Worm (Caenorhabditis elegans) whole organism, late embryonic: Measurements from ENCODE around the gene srh-240.

Experiments used
- F13H6.1 ChIP-seq: sonication (generic microtip); optimal IDR thresholded peaks from 2 replicates; lab custom pipeline; 2016; ENCODE audit warnings: missing genetic modification characterization, missing compliant biosample characterization
- K02D7.2 ChIP-seq: sonication (generic microtip); optimal IDR thresholded peaks from 2 replicates; lab custom pipeline; 2017; ENCODE audit warnings: mild to moderate bottlenecking, missing genetic modification characterization, missing compliant biosample characterization
- T23F11.4 ChIP-seq: fragments of 200-800 bp; sonication (Bioruptor generic); optimal IDR thresholded peaks from 2 replicates; lab custom pipeline; 2018; ENCODE audit warnings: mild to moderate bottlenecking, missing genetic modification characterization, missing compliant biosample characterization
- ahr-1 ChIP-seq: sonication (generic microtip); optimal IDR thresholded peaks from 2 replicates; lab custom pipeline; 2016; ENCODE audit warnings: missing genetic modification characterization, missing compliant biosample characterization
- ama-1 ChIP-seq: fragments of 150-350 bp; optimal IDR thresholded peaks from 2 replicates; lab custom pipeline; 2014
- ceh-18 ChIP-seq: sonication (generic microtip); optimal IDR thresholded peaks from 2 replicates; lab custom pipeline; 2016; ENCODE audit warnings: missing genetic modification characterization, missing compliant biosample characterization
- ceh-19 ChIP-seq: fragments of 200-800 bp; sonication (Bioruptor generic); optimal IDR thresholded peaks from 2 replicates; lab custom pipeline; 2018; ENCODE audit warnings: mild to moderate bottlenecking, missing genetic modification characterization, missing compliant biosample characterization
- ceh-2 ChIP-seq: sonication (generic microtip); optimal IDR thresholded peaks from 2 replicates; lab custom pipeline; 2016; ENCODE audit warnings: missing genotype, missing genetic modification characterization, missing compliant biosample characterization
- ceh-24 ChIP-seq: sonication (generic microtip); optimal IDR thresholded peaks from 2 replicates; lab custom pipeline; 2016; ENCODE audit warnings: mild to moderate bottlenecking, missing genetic modification characterization, missing compliant biosample characterization
- ceh-30 ChIP-seq: fragments of 150-350 bp; optimal IDR thresholded peaks from 2 replicates; lab custom pipeline; 2014; ENCODE audit warnings: missing biosample characterization, missing genetic modification characterization
- ceh-34 ChIP-seq: sonication (generic microtip); optimal IDR thresholded peaks from 2 replicates; lab custom pipeline; 2016; ENCODE audit warnings: mild to moderate bottlenecking, missing genetic modification characterization, missing compliant biosample characterization
- ceh-45 ChIP-seq: fragments of 200-800 bp; sonication (Bioruptor generic); IDR thresholded peaks from 2 replicates; pipeline ENCODE4 v1.3.6; 2022; ENCODE audit warnings: missing genetic modification reagents, missing genetic modification characterization, missing compliant biosample characterization
- ceh-6 ChIP-seq: fragments of 200-800 bp; sonication (Bioruptor generic); optimal IDR thresholded peaks from 2 replicates; lab custom pipeline; 2018; ENCODE audit warnings: mild to moderate bottlenecking, missing genetic modification characterization, missing compliant biosample characterization
- che-1 ChIP-seq: sonication (generic microtip); optimal IDR thresholded peaks from 2 replicates; lab custom pipeline; 2016; ENCODE audit warnings: mild to moderate bottlenecking, missing genetic modification characterization, missing compliant biosample characterization
- dmd-4 ChIP-seq: sonication (generic microtip); optimal IDR thresholded peaks from 2 replicates; lab custom pipeline; 2016; ENCODE audit warnings: borderline replicate concordance, missing genetic modification characterization, missing compliant biosample characterization
- dve-1 ChIP-seq: sonication (generic microtip); optimal IDR thresholded peaks from 2 replicates; lab custom pipeline; 2017; ENCODE audit warnings: antibody characterized with exemption, mild to moderate bottlenecking, missing genetic modification characterization, missing compliant biosample characterization
- elt-2 ChIP-seq: sonication (generic microtip); optimal IDR thresholded peaks from 2 replicates; lab custom pipeline; 2016; ENCODE audit warnings: missing genetic modification reagents, missing genetic modification characterization, missing compliant biosample characterization
- elt-4 ChIP-seq: sonication (generic microtip); optimal IDR thresholded peaks from 2 replicates; lab custom pipeline; 2016; ENCODE audit warnings: missing genetic modification characterization, missing compliant biosample characterization
- ets-4 ChIP-seq: sonication (generic microtip); optimal IDR thresholded peaks from 2 replicates; lab custom pipeline; 2016; ENCODE audit warnings: missing genetic modification characterization, missing compliant biosample characterization
- fkh-10 ChIP-seq: fragments of 150-350 bp; optimal IDR thresholded peaks from 2 replicates; lab custom pipeline; 2014; ENCODE audit warnings: missing biosample characterization, missing genetic modification reagents, missing genetic modification characterization
- fkh-6 ChIP-seq: sonication (generic microtip); optimal IDR thresholded peaks from 2 replicates; lab custom pipeline; 2016; ENCODE audit warnings: missing genetic modification characterization, missing compliant biosample characterization
- hlh-13 ChIP-seq: fragments of 200-800 bp; sonication (Bioruptor generic); optimal IDR thresholded peaks from 2 replicates; lab custom pipeline; 2018; ENCODE audit warnings: mild to moderate bottlenecking, missing genetic modification characterization, missing compliant biosample characterization
- hlh-30 ChIP-seq: sonication (generic microtip); optimal IDR thresholded peaks from 2 replicates; lab custom pipeline; 2017; ENCODE audit warnings: antibody characterized with exemption, missing genetic modification characterization, missing compliant biosample characterization; ENCODE audit not compliant: insufficient read depth
- hlh-6 ChIP-seq: sonication (generic microtip); optimal IDR thresholded peaks from 2 replicates; lab custom pipeline; 2016; ENCODE audit warnings: missing genotype, missing genetic modification characterization, missing compliant biosample characterization
- hlh-8 ChIP-seq: sonication (generic microtip); optimal IDR thresholded peaks from 2 replicates; lab custom pipeline; 2016; ENCODE audit warnings: missing genotype, missing genetic modification characterization, missing compliant biosample characterization
- madf-2 ChIP-seq: sonication (generic microtip); optimal IDR thresholded peaks from 2 replicates; lab custom pipeline; 2017; ENCODE audit warnings: missing genetic modification characterization, missing compliant biosample characterization
- nfya-1 ChIP-seq: sonication (generic microtip); optimal IDR thresholded peaks from 2 replicates; lab custom pipeline; 2017; ENCODE audit warnings: missing genetic modification characterization, mild to moderate bottlenecking, missing compliant biosample characterization, antibody characterized with exemption, moderate library complexity
- nhr-11 ChIP-seq: fragments of 150-350 bp; optimal IDR thresholded peaks from 2 replicates; lab custom pipeline; 2014; ENCODE audit warnings: missing biosample characterization, missing genetic modification characterization
- nhr-232 ChIP-seq: sonication (generic microtip); optimal IDR thresholded peaks from 2 replicates; lab custom pipeline; 2016; ENCODE audit warnings: missing genetic modification characterization, missing compliant biosample characterization
- npax-4 ChIP-seq: sonication (generic microtip); optimal IDR thresholded peaks from 2 replicates; lab custom pipeline; 2016; ENCODE audit warnings: missing genetic modification characterization, missing compliant biosample characterization
- odd-2 ChIP-seq: sonication (generic microtip); optimal IDR thresholded peaks from 2 replicates; lab custom pipeline; 2017; ENCODE audit warnings: antibody characterized with exemption, mild to moderate bottlenecking, missing genetic modification characterization, missing compliant biosample characterization
- pag-3 ChIP-seq: sonication (generic microtip); optimal IDR thresholded peaks from 2 replicates; lab custom pipeline; 2016; ENCODE audit warnings: missing compliant biosample characterization, missing genetic modification characterization, borderline replicate concordance
- pha-4 ChIP-seq: fragments of 150-350 bp; optimal IDR thresholded peaks from 2 replicates; lab custom pipeline; 2018; ENCODE audit warnings: missing biosample characterization, missing genetic modification reagents, missing genetic modification characterization
- pqm-1 ChIP-seq: sonication (generic microtip); optimal IDR thresholded peaks from 2 replicates; lab custom pipeline; 2016; ENCODE audit warnings: missing genetic modification characterization, missing compliant biosample characterization
- pros-1 ChIP-seq: fragments of 150-350 bp; optimal IDR thresholded peaks from 2 replicates; lab custom pipeline; 2014; ENCODE audit warnings: missing biosample characterization, missing genetic modification reagents, missing genetic modification characterization
- ref-2 ChIP-seq: sonication (generic microtip); optimal IDR thresholded peaks from 2 replicates; lab custom pipeline; 2016; ENCODE audit warnings: missing genetic modification characterization, missing compliant biosample characterization
- sox-2 ChIP-seq: fragments of 200-800 bp; sonication (Bioruptor generic); IDR thresholded peaks from 2 replicates; pipeline ENCODE4 v1.3.6; 2022; ENCODE audit warnings: missing genetic modification reagents, missing genetic modification characterization, missing compliant biosample characterization
- sox-4 ChIP-seq: sonication (generic microtip); optimal IDR thresholded peaks from 2 replicates; lab custom pipeline; 2017; ENCODE audit warnings: mild to moderate bottlenecking, missing genetic modification characterization, inconsistent platforms, missing compliant biosample characterization
- syd-9 ChIP-seq: sonication (generic microtip); optimal IDR thresholded peaks from 2 replicates; lab custom pipeline; 2016; ENCODE audit warnings: mild to moderate bottlenecking, missing genetic modification characterization, moderate library complexity, missing compliant biosample characterization
- tbx-2 ChIP-seq: sonication (generic microtip); optimal IDR thresholded peaks from 2 replicates; lab custom pipeline; 2016; ENCODE audit warnings: missing genetic modification characterization, missing compliant biosample characterization
- ttx-3 ChIP-seq: sonication (generic microtip); optimal IDR thresholded peaks from 2 replicates; lab custom pipeline; 2016; ENCODE audit warnings: missing genetic modification reagents, missing genetic modification characterization, missing compliant biosample characterization
- zip-5 ChIP-seq: sonication (generic microtip); optimal IDR thresholded peaks from 2 replicates; lab custom pipeline; 2016; ENCODE audit warnings: missing genetic modification characterization, missing compliant biosample characterization
- ztf-16 ChIP-seq: sonication (generic microtip); optimal IDR thresholded peaks from 2 replicates; lab custom pipeline; 2017; ENCODE audit warnings: missing genetic modification characterization, missing compliant biosample characterization

srh-240 gene

DNA sequence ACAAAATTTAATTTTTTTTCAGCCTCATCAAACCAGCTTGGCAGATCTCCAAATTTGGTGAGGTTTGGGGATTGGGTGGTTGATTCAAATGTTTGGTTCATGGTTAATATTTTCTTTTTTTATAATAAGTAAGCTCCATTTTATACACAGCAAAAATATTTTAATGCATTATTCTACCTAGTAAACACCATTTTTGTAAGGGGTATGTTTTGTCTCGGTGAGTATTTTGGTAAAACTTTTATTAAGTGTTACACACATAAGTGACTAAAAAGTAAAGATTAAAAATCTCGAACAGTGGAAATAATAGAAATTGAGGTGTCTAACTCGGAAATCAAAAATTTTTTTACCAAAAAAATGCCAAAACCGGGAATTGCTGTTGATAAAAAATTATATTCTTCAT, 23.7 kb downstream of the srh-240 start, which contains the start of gene srw-4:
Gene srw-4, minus strand, starts transcription at position 101 of the 400 bp plus-strand sequence.
- TF ChIP-seq nhr-232 (tag; lab: Kevin White, UChicago) (no peak), K02D7.2 (tag; lab: Kevin White, UChicago) (no peak), fkh-10 (no peak), ceh-34 (tag; lab: Kevin White, UChicago) (no peak), ceh-6 (GFP tag; lab: Kevin White, UChicago) (no peak), zip-5 (tag; lab: Kevin White, UChicago) (no peak), sox-4 (tag; lab: Kevin White, UChicago) (no peak), ceh-19 (no peak), ama-1 (no peak)

DNA sequence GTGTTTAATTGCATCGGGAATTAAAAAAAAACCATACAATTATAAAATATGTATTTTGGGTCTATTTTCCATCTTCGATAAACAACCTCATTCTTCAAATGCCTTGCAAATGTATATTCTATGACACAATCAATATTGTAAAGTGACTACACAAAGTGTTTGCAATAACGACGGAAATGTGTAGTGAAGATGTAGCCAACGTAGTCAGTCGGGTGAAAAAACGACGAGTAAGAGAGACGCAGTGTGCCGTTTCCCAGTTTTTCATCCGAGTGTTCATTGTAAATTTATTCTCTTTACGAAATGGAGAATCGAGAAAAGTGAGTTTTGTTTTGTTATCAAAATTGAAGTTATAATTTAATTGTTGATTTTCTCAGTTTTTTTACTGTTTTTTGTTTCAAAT, 26.9 kb downstream of the srh-240 start, which contains the start of gene F37B4.15:
Gene F37B4.15, plus strand, starts transcription at position 301 of the 400 bp plus-strand sequence.
- TF ChIP-seq pros-1 (tag; lab: Kevin White, UChicago) (no peak), nhr-232 (tag; lab: Kevin White, UChicago) (no peak), npax-4 (no peak), pha-4 (no peak), ceh-45 (GFP tag; lab: Robert Waterston, UW) (no peak), che-1 (no peak), ceh-2 (tag; lab: Kevin White, UChicago) (no peak), ceh-30 (tag; lab: Kevin White, UChicago) (no peak), hlh-8 (tag; lab: Kevin White, UChicago) (no peak), ceh-6 (GFP tag; lab: Kevin White, UChicago) (no peak), syd-9 (no peak), hlh-13 (GFP tag; lab: Kevin White, UChicago) (no peak), K02D7.2 (tag; lab: Kevin White, UChicago) (no peak), pag-3 (tag; lab: Kevin White, UChicago) (no peak), elt-2 (no peak), ref-2 (tag; lab: Kevin White, UChicago) (no peak), odd-2 (no peak)

DNA sequence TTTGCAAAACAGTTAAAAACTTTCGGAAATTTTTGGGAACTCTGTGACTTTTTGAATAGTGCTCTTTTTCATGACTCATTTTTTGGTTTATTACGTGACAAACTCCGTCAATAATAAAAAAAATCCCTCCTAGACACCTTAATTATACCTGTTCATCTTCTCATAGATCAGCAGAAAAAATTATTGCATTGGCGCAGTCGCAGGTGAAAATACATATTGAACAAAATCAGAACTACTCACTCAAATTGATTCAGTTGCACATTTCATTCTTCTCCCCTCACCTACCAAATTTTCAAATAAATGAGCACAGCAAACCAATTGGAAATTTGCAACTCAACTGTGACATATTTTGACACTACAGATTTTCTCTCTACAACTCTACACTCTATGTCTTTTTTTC, 28.0 kb downstream of the srh-240 start, which contains the start of gene srh-127:
Gene srh-127, plus strand, starts transcription at position 301 of the 400 bp plus-strand sequence.
- TF ChIP-seq dve-1 (tag; lab: Kevin White, UChicago) (no peak), elt-2 (no peak), T23F11.4 (no peak), sox-2 (no peak), pha-4 (no peak), hlh-30 (tag; lab: Kevin White, UChicago) (no peak), zip-5 (tag; lab: Kevin White, UChicago) (no peak), ceh-24 (tag; lab: Kevin White, UChicago) (no peak), pqm-1 (tag; lab: Kevin White, UChicago) (no peak), ets-4 (tag; lab: Kevin White, UChicago) (no peak), dmd-4 (tag; lab: Kevin White, UChicago) (no peak), ceh-18 (tag; lab: Kevin White, UChicago) (no peak), tbx-2 (tag; lab: Kevin White, UChicago) (no peak), pag-3 (tag; lab: Kevin White, UChicago) (no peak)

DNA sequence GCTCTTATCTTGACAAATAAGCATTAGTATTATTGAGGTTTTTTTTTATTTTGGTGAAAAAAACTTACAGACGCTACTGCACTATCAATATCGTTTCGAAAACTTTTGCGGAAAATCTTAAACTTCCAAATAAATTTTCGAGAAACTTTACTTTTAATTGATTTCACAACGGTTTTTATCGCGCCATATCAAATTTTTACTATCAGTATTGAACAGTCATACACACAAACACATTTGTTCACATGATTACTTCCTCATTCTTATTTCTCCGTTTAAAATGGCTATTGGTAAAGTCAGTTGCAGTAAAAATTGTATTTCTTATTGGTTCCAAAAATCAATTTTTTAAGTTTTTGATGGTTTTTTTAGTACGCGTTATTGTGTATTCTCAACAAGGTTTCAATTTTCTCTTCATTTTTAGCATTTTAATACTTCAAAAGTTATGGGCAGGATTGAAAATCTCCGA, 31.2 kb downstream of the srh-240 start, which contains the start of gene pals-32:
Gene pals-32, plus strand, starts transcription at position 413 of the 463 bp plus-strand sequence.
- TF ChIP-seq nfya-1: no peak
- TF ChIP-seq pros-1 (tag; lab: Kevin White, UChicago): no peak
- no peak for TF ChIP-seq elt-2
- TF ChIP-seq ama-1: no peak
- no peak for TF ChIP-seq F13H6.1
- no peak for TF ChIP-seq fkh-6 (tag; lab: Kevin White, UChicago)
- no peak for TF ChIP-seq tbx-2 (tag; lab: Kevin White, UChicago)
- TF ChIP-seq nhr-11 (tag; lab: Kevin White, UChicago): no peak
- TF ChIP-seq ztf-16 (tag; lab: Kevin White, UChicago): no peak
- TF ChIP-seq hlh-8 (tag; lab: Kevin White, UChicago): no peak
- no peak for TF ChIP-seq pqm-1 (tag; lab: Kevin White, UChicago)
- TF ChIP-seq ceh-45 (GFP tag; lab: Robert Waterston, UW): no peak
- no peak for TF ChIP-seq madf-2
- TF ChIP-seq ceh-18 (tag; lab: Kevin White, UChicago): no peak
- TF ChIP-seq ahr-1 (tag; lab: Kevin White, UChicago): no peak
- TF ChIP-seq ttx-3 (tag; lab: Kevin White, UChicago): no peak
- no peak for TF ChIP-seq odd-2
- TF ChIP-seq ceh-19: no peak
- TF ChIP-seq elt-4 (tag; lab: Kevin White, UChicago): no peak
- no peak for TF ChIP-seq hlh-6 (tag; lab: Kevin White, UChicago)
